Fruit fly (Drosophila melanogaster) whole organism, embryonic: ENCODE measurements around the gene CG10431.

Experiments
- ATbp ChIP-seq: fragments of 200-800 bp; sonication (Bioruptor generic); optimal IDR thresholded peaks from 2 replicates; lab custom pipeline; 2017; ENCODE audit warnings: missing biosample characterization, mild to moderate bottlenecking, missing genetic modification characterization, missing genetic modification reagents
- B-H2 ChIP-seq: fragments of 200-800 bp; sonication (Bioruptor generic); optimal IDR thresholded peaks from 2 replicates; lab custom pipeline; 2018; ENCODE audit warnings: missing biosample characterization, mild to moderate bottlenecking, missing genetic modification characterization
- CG10959 ChIP-seq: fragments of 200-800 bp; sonication (Bioruptor generic); IDR thresholded peaks from 2 replicates; pipeline ENCODE4 v1.3.6; 2022; ENCODE audit warnings: missing biosample characterization, missing genetic modification characterization
- CG11398 ChIP-seq: fragments of 200-800 bp; sonication (Bioruptor generic); optimal IDR thresholded peaks from 2 replicates; lab custom pipeline; 2016; ENCODE audit warnings: missing biosample characterization, missing genetic modification characterization
- CG11504 ChIP-seq: fragments of 200-800 bp; sonication (Bioruptor generic); optimal IDR thresholded peaks from 3 replicates; lab custom pipeline; 2019; ENCODE audit warnings: missing biosample characterization, mild to moderate bottlenecking, missing genetic modification characterization, moderate library complexity
- CG12391 ChIP-seq: fragments of 200-800 bp; sonication (Bioruptor generic); optimal IDR thresholded peaks from 3 replicates; lab custom pipeline; 2018; ENCODE audit warnings: missing biosample characterization, mild to moderate bottlenecking, missing genetic modification characterization, moderate library complexity
- CG14710 ChIP-seq: fragments of 200-800 bp; sonication (Bioruptor generic); optimal IDR thresholded peaks from 3 replicates; lab custom pipeline; 2019; ENCODE audit warnings: missing biosample characterization, mild to moderate bottlenecking, missing genetic modification characterization, moderate library complexity
- CG16779 ChIP-seq: fragments of 200-800 bp; sonication (Bioruptor generic); IDR thresholded peaks from 2 replicates; pipeline ENCODE4 v1.3.6; 2022; ENCODE audit warnings: missing biosample characterization, missing genetic modification characterization
- CG17912 ChIP-seq: fragments of 200-800 bp; sonication (Bioruptor generic); optimal IDR thresholded peaks from 2 replicates; lab custom pipeline; 2018; ENCODE audit warnings: missing biosample characterization, mild to moderate bottlenecking, missing genetic modification characterization
- CG18011 ChIP-seq: fragments of 200-800 bp; sonication (Bioruptor generic); optimal IDR thresholded peaks from 2 replicates; lab custom pipeline; 2017; ENCODE audit warnings: missing biosample characterization, missing genetic modification characterization, mild to moderate bottlenecking, moderate library complexity, missing genotype
- CG18262 ChIP-seq: fragments of 200-800 bp; optimal IDR thresholded peaks from 3 replicates; lab custom pipeline; 2019; ENCODE audit warnings: missing biosample characterization, mild to moderate bottlenecking, missing genetic modification characterization, moderate library complexity
- CG30431 ChIP-seq: fragments of 200-800 bp; sonication (Bioruptor generic); optimal IDR thresholded peaks from 2 replicates; lab custom pipeline; 2017; ENCODE audit warnings: missing biosample characterization, missing genetic modification characterization
- CG32772 ChIP-seq: fragments of 200-800 bp; sonication (Bioruptor generic); IDR thresholded peaks from 2 replicates; pipeline ENCODE4 v1.3.6; 2022; ENCODE audit warnings: missing biosample characterization, missing genetic modification characterization
- CG34422 ChIP-seq: fragments of 200-800 bp; sonication (Bioruptor generic); IDR thresholded peaks from 3 replicates; pipeline ENCODE4 v1.3.6; 2022; ENCODE audit warnings: missing biosample characterization, missing genetic modification characterization
- CG3726 ChIP-seq: fragments of 200-800 bp; sonication (Bioruptor generic); IDR thresholded peaks from 3 replicates; pipeline ENCODE4, ENCODE4 v1.3.6; 2022; ENCODE audit warnings: missing biosample characterization, missing genetic modification characterization
- CG6654 ChIP-seq: fragments of 200-800 bp; sonication (Bioruptor generic); optimal IDR thresholded peaks from 2 replicates; lab custom pipeline; 2017; ENCODE audit warnings: missing biosample characterization, mild to moderate bottlenecking, missing genetic modification characterization
- CG6765 ChIP-seq: fragments of 200-800 bp; sonication (Bioruptor generic); optimal IDR thresholded peaks from 3 replicates; lab custom pipeline; 2017; ENCODE audit warnings: missing biosample characterization, mild to moderate bottlenecking, missing genetic modification characterization
- CG7745 ChIP-seq: fragments of 200-800 bp; sonication (Bioruptor generic); optimal IDR thresholded peaks from 2 replicates; lab custom pipeline; 2018; ENCODE audit warnings: missing biosample characterization, mild to moderate bottlenecking, missing genetic modification characterization, moderate library complexity
- CG8290 ChIP-seq, 3 experiments: fragments of 200-800 bp; sonication (Bioruptor generic); optimal IDR thresholded peaks; 2 replicates each; lab custom pipeline; 2016 to 2019; ENCODE audit warnings: missing biosample characterization in 3 of 3, missing genetic modification characterization in 3 of 3, mild to moderate bottlenecking in 2 of 3, moderate library complexity in 1 of 3
- CG8765 ChIP-seq: fragments of 200-800 bp; sonication (Bioruptor generic); IDR thresholded peaks from 2 replicates; pipeline ENCODE4 v1.3.6; 2022; ENCODE audit warnings: missing biosample characterization, missing genetic modification characterization
- CG9727 ChIP-seq: fragments of 200-800 bp; sonication (Bioruptor generic); optimal IDR thresholded peaks from 3 replicates; lab custom pipeline; 2017; ENCODE audit warnings: missing biosample characterization, mild to moderate bottlenecking, missing genetic modification characterization
- Dbx ChIP-seq: fragments of 200-800 bp; sonication (Bioruptor generic); IDR thresholded peaks from 3 replicates; pipeline ENCODE4 v1.3.6; 2022; ENCODE audit warnings: missing biosample characterization, missing genetic modification characterization
- Dll ChIP-seq: fragments of 200-800 bp; sonication (Bioruptor generic); IDR thresholded peaks from 4 replicates; pipeline ENCODE4 v1.3.6; 2022; ENCODE audit warnings: missing biosample characterization, missing genetic modification characterization; ENCODE audit not compliant: partially characterized antibody
- Dref ChIP-seq: fragments of 200-800 bp; sonication (Bioruptor generic); IDR thresholded peaks from 2 replicates; pipeline ENCODE4 v1.3.6; 2022; ENCODE audit warnings: missing biosample characterization, missing genetic modification characterization
- Eip74EF ChIP-seq, 2 experiments: fragments of 200-800 bp in 1 of 2; fragments of >200 bp in 1 of 2; sonication (Bioruptor generic) in 1 of 2; optimal IDR thresholded peaks; 2 replicates each; lab custom pipeline; 2017 to 2019; ENCODE audit warnings: missing biosample characterization in 2 of 2, missing genetic modification characterization in 2 of 2, mild to moderate bottlenecking in 1 of 2, moderate library complexity in 1 of 2
- Hr51 ChIP-seq, 2 experiments: fragments of 200-800 bp; sonication (Bioruptor generic); optimal IDR thresholded peaks; 2 replicates in 1 of 2; 3 replicates in 1 of 2; lab custom pipeline; 2016 to 2018; ENCODE audit warnings: missing biosample characterization in 2 of 2, missing genetic modification characterization in 2 of 2, mild to moderate bottlenecking in 1 of 2, moderate library complexity in 1 of 2
- Med ChIP-seq: fragments of 200-800 bp; sonication (Bioruptor generic); peaks from one replicate; lab custom pipeline; 2016; ENCODE audit warnings: missing biosample characterization, missing genetic modification characterization, mild to moderate bottlenecking, inconsistent platforms, moderate library complexity
- Mes4 ChIP-seq: fragments of 200-800 bp; sonication (Bioruptor generic); optimal IDR thresholded peaks from 2 replicates; lab custom pipeline; 2016; ENCODE audit warnings: missing biosample characterization, missing genetic modification characterization
- Side ChIP-seq: fragments of 200-800 bp; sonication (Bioruptor generic); optimal IDR thresholded peaks from 2 replicates; lab custom pipeline; 2016; ENCODE audit warnings: missing biosample characterization, missing genetic modification characterization
- Sry-β ChIP-seq: fragments of 200-800 bp; sonication (Bioruptor generic); optimal IDR thresholded peaks from 2 replicates; lab custom pipeline; 2018; ENCODE audit warnings: missing biosample characterization, mild to moderate bottlenecking, missing genetic modification characterization, moderate library complexity
- bsh ChIP-seq, 2 experiments: fragments of 200-800 bp; sonication (Bioruptor generic); optimal IDR thresholded peaks; 2 replicates each; lab custom pipeline; 2017 to 2018; ENCODE audit warnings: mild to moderate bottlenecking in 2 of 2, missing biosample characterization in 2 of 2, missing genetic modification characterization in 2 of 2, moderate library complexity in 1 of 2
- cad ChIP-seq: fragments of >200 bp; optimal IDR thresholded peaks from 2 replicates; lab custom pipeline; 2017; ENCODE audit warnings: missing biosample characterization, missing genetic modification characterization
- cato ChIP-seq: fragments of 200-800 bp; sonication (Bioruptor generic); optimal IDR thresholded peaks from 2 replicates; lab custom pipeline; 2016; ENCODE audit warnings: missing biosample characterization, missing genetic modification characterization, borderline replicate concordance
- chif ChIP-seq, 2 experiments: fragments of 200-800 bp; sonication (Bioruptor generic); optimal IDR thresholded peaks; 3 replicates each; lab custom pipeline; 2016; ENCODE audit warnings: missing biosample characterization in 2 of 2, missing genetic modification characterization in 2 of 2
- chinmo ChIP-seq: fragments of 200-800 bp; sonication (Bioruptor generic); IDR thresholded peaks from 4 replicates; pipeline ENCODE4 v1.3.6; 2022; ENCODE audit warnings: missing biosample characterization, missing genetic modification characterization; ENCODE audit not compliant: partially characterized antibody
- crc ChIP-seq: fragments of 200-800 bp; sonication (Bioruptor generic); optimal IDR thresholded peaks from 2 replicates; lab custom pipeline; 2016; ENCODE audit warnings: missing biosample characterization, missing genetic modification characterization
- cwo ChIP-seq: fragments of 200-800 bp; sonication (Bioruptor generic); optimal IDR thresholded peaks from 3 replicates; lab custom pipeline; 2017; ENCODE audit warnings: missing biosample characterization, missing genetic modification characterization, mild to moderate bottlenecking, moderate library complexity, missing genetic modification reagents
- emc ChIP-seq: fragments of 200-800 bp; sonication (Bioruptor generic); optimal IDR thresholded peaks from 2 replicates; lab custom pipeline; 2016; ENCODE audit warnings: missing biosample characterization, missing genetic modification characterization
- ems ChIP-seq: fragments of 200-800 bp; sonication (Bioruptor generic); optimal IDR thresholded peaks from 3 replicates; lab custom pipeline; 2016; ENCODE audit warnings: missing biosample characterization, missing genetic modification characterization
- gcm ChIP-seq: fragments of 200-800 bp; sonication (Bioruptor generic); optimal IDR thresholded peaks from 2 replicates; lab custom pipeline; 2019; ENCODE audit warnings: missing biosample characterization, mild to moderate bottlenecking, missing genetic modification characterization, moderate library complexity
- hb ChIP-seq: fragments of 200-800 bp; sonication (Bioruptor generic); IDR thresholded peaks from 3 replicates; pipeline ENCODE4 v1.3.6; 2022; ENCODE audit warnings: missing biosample characterization, missing genetic modification characterization; ENCODE audit not compliant: partially characterized antibody
- knrl ChIP-seq: fragments of 200-800 bp; sonication (Bioruptor generic); IDR thresholded peaks from 3 replicates; pipeline ENCODE4 v1.3.6; 2022; ENCODE audit warnings: missing biosample characterization, missing genetic modification characterization; ENCODE audit not compliant: partially characterized antibody
- mam ChIP-seq: fragments of 200-800 bp; sonication (Bioruptor generic); optimal IDR thresholded peaks from 3 replicates; lab custom pipeline; 2016; ENCODE audit warnings: missing biosample characterization, missing genetic modification characterization
- nmo ChIP-seq: fragments of 200-800 bp; sonication (Bioruptor generic); optimal IDR thresholded peaks from 2 replicates; lab custom pipeline; 2018; ENCODE audit warnings: missing biosample characterization, mild to moderate bottlenecking, missing genetic modification characterization, moderate library complexity
- phol ChIP-seq: fragments of 200-800 bp; sonication (Bioruptor generic); optimal IDR thresholded peaks from 3 replicates; lab custom pipeline; 2018; ENCODE audit warnings: missing biosample characterization, mild to moderate bottlenecking, missing genetic modification characterization, moderate library complexity
- psq ChIP-seq: fragments of 200-800 bp; sonication (Bioruptor generic); optimal IDR thresholded peaks from 2 replicates; lab custom pipeline; 2017; ENCODE audit warnings: missing biosample characterization, missing genetic modification characterization
- shn ChIP-seq: fragments of 200-800 bp; sonication (Bioruptor generic); optimal IDR thresholded peaks from 3 replicates; lab custom pipeline; 2016; ENCODE audit warnings: missing biosample characterization, missing genetic modification characterization
- so ChIP-seq: fragments of 200-800 bp; sonication (Bioruptor generic); IDR thresholded peaks from 3 replicates; pipeline ENCODE4 v1.3.6; 2022; ENCODE audit warnings: missing biosample characterization, missing genetic modification characterization
- vvl ChIP-seq: fragments of 200-800 bp; sonication (Bioruptor generic); IDR thresholded peaks from 2 replicates; pipeline ENCODE4 v1.3.6; 2022; ENCODE audit warnings: missing biosample characterization, missing genetic modification characterization

Gene CG10431

DNA sequence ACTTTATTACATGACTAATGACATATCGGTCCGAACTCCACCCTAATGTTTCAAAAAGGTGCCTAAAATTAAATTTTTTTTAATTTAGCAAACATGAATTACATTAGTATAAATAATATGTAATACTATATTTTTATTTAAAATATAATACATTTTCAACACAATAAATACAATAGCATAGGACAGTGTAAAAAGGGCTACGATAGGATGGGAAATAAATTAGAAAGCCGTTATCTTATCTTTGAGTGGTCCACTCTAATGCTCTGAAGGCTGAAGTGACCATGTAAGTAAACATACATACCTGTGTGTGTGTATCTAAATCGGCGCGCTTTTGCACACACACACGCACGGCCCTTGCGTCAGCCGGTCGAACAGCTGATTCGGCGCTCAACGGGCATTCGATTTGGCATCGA is 28.5 kb downstream of the CG10431 start, which contains the start of gene CG31793 (continued):
- TF ChIP-seq chinmo (GFP tag; lab: Robert Waterston, UW) (peak; percentile 65; the same call in 2 of the 4 replicates), Dbx (GFP tag; lab: Robert Waterston, UW) (peak; percentile 64; the same call in 2 of the 3 replicates), CG8290 (GFP tag; optimal IDR thresholded peaks at IDR 0.05; lab: Kevin White, UChicago) (no peak), CG8290 (tag; optimal IDR thresholded peaks at IDR 0.05; lab: Kevin White, UChicago) (peak in 1 of 2 experiments; percentile 59), CG10959 (GFP tag; lab: Robert Waterston, UW) (no peak), knrl (GFP tag; lab: Robert Waterston, UW) (no peak), so (GFP tag; lab: Robert Waterston, UW) (no peak), hb (GFP tag; lab: Robert Waterston, UW) (no peak), ems (GFP tag; lab: Kevin White, UChicago) (no peak), cwo (GFP tag; lab: Kevin White, UChicago) (peak; percentile 73), crc (GFP tag; lab: Kevin White, UChicago) (no peak), CG8765 (no peak), Hr51 (GFP tag; optimal IDR thresholded peaks at IDR 0.05; lab: Kevin White, UChicago) (peak in 1 of 2 experiments; percentile 79), B-H2 (GFP tag; lab: Kevin White, UChicago) (peak; percentile 49), cad (GFP tag; lab: Kevin White, UChicago) (no peak), CG18011 (no peak), CG12391 (tag; lab: Kevin White, UChicago) (peak; percentile 59), cato (no peak), CG6765 (peak; percentile 13), CG11398 (GFP tag; lab: Kevin White, UChicago) (no peak), CG14710 (tag; lab: Kevin White, UChicago) (peak; percentile 2), mam (GFP tag; lab: Kevin White, UChicago) (no peak), psq (GFP tag; lab: Kevin White, UChicago) (no peak), Side (GFP tag; lab: Kevin White, UChicago) (no peak), shn (GFP tag; lab: Kevin White, UChicago) (no peak), nmo (GFP tag; lab: Kevin White, UChicago) (peak; percentile 30), CG30431 (GFP tag; lab: Kevin White, UChicago) (no peak), CG9727 (GFP tag; lab: Kevin White, UChicago) (peak; percentile 51), Dref (GFP tag; lab: Robert Waterston, UW) (no peak), Eip74EF (GFP tag; optimal IDR thresholded peaks at IDR 0.05; lab: Kevin White, UChicago) (no peak), Mes4 (GFP tag; lab: Kevin White, UChicago) (no peak), chif (GFP tag; optimal IDR thresholded peaks at IDR 0.05; lab: Kevin White, UChicago) (no peak), CG16779 (GFP tag; lab: Robert Waterston, UW) (peak; percentile 3; the same call in 1 of the 2 replicates), phol (peak; percentile 46), CG6654 (GFP tag; lab: Kevin White, UChicago) (no peak), CG17912 (GFP tag; lab: Kevin White, UChicago) (no peak), ATbp (GFP tag; lab: Kevin White, UChicago) (no peak), CG34422 (GFP tag; lab: Robert Waterston, UW) (peak; percentile 42; the same call in 1 of the 3 replicates), CG18262 (tag; lab: Kevin White, UChicago) (peak; percentile 57), CG7745 (no peak), vvl (GFP tag; lab: Robert Waterston, UW) (peak; percentile 49), Med (peak; percentile 84), Dll (no peak), gcm (peak; percentile 40), CG32772 (GFP tag; lab: Robert Waterston, UW) (no peak), CG3726 (GFP tag; lab: Robert Waterston, UW) (no peak), bsh (GFP tag; optimal IDR thresholded peaks at IDR 0.05; lab: Kevin White, UChicago) (peak; percentile 48 to 49), Sry-β (GFP tag; lab: Kevin White, UChicago) (no peak), emc (GFP tag; lab: Kevin White, UChicago) (no peak), CG11504 (tag; lab: Kevin White, UChicago) (peak; percentile 68)
